Fruit fly (Drosophila melanogaster): ENCODE results near the gene CG11381.

Gene CG11381

dm6 chrX:1248735-1249134 lies 45.2 kb downstream of the CG11381 start:
- TF ChIP-seq CG17801 (GFP tag; optimal IDR thresholded peaks at IDR 0.05; ENCODE audit: partially characterized antibody), result no peak

dm6 chrX:1249612-1250011 lies 46.0 kb downstream of the CG11381 start:
- TF ChIP-seq CG17801 (GFP tag; optimal IDR thresholded peaks at IDR 0.05; ENCODE audit: partially characterized antibody), result no peak

DNA sequence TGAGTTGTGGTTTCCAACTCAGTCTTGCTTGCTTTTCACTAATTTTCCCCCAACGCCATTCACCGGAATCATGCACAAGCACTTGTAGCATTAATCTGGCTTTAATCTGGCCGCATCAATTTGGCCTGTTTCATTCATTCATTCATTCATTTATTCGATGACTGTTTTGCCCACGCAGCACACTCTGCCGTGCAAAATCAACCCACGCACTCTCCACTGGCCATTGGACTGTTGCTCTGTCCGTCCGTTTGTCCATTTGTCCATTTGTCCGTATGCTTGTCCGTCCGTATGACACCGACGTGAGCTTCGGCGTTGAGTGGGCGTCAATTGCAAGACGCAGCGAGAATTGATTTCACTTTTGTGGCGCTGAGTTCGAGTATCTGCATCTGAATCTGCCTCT lies 46.5 kb downstream of the CG11381 start:
- TF ChIP-seq CG17801 (GFP tag; optimal IDR thresholded peaks at IDR 0.05; ENCODE audit: partially characterized antibody), result no peak

dm6 chrX:1252961-1253360 lies 49.4 kb downstream of the CG11381 start:
- TF ChIP-seq CG17801 (GFP tag; optimal IDR thresholded peaks at IDR 0.05; ENCODE audit: partially characterized antibody), result no peak

Data from ovary, adult (tissue).